Worm (Caenorhabditis elegans): Measurements from ENCODE around the gene pqn-35.

Gene pqn-35

ce11 chrII:4612694-4613093 lies at the start of gene pqn-35:
Gene pqn-35 (plus strand): TSS chrII:4612994.
- TF ChIP-seq athp-1 (tag; optimal IDR thresholded peaks at IDR 0.05): no peak

- no peak for TF ChIP-seq B0035.1 (tag; optimal IDR thresholded peaks at IDR 0.05)
- no peak for TF ChIP-seq lin-40 (tag; optimal IDR thresholded peaks at IDR 0.05)
- TF ChIP-seq mxl-1 (tag; optimal IDR thresholded peaks at IDR 0.05): no peak
- TF ChIP-seq C17E4.6 (GFP tag; IDR thresholded peaks at IDR 0.05): no peak
- peak; percentile 36 for TF ChIP-seq nhr-80 (tag; optimal IDR thresholded peaks at IDR 0.05)
- TF ChIP-seq let-526 (GFP tag; IDR thresholded peaks at IDR 0.05): no peak
- TF ChIP-seq pbrm-1 (GFP tag; IDR thresholded peaks at IDR 0.05): no peak
- no peak for TF ChIP-seq ztf-22 (GFP tag; optimal IDR thresholded peaks at IDR 0.05)
- TF ChIP-seq rcor-1 (GFP tag; IDR thresholded peaks at IDR 0.05): no peak
- TF ChIP-seq aptf-3 (GFP tag; IDR thresholded peaks at IDR 0.05): no peak
- no peak for TF ChIP-seq ama-1 (optimal IDR thresholded peaks at IDR 0.05)
- TF ChIP-seq ama-1 (GFP tag; optimal IDR thresholded peaks at IDR 0.05): peak in 1 of 2 experiments; percentile 12
- TF ChIP-seq ets-4 (GFP tag; optimal IDR thresholded peaks at IDR 0.05): no peak
- TF ChIP-seq snpc-4 (GFP tag; optimal IDR thresholded peaks at IDR 0.05): no peak
- no peak for TF ChIP-seq snpc-4 (tag; optimal IDR thresholded peaks at IDR 0.05)
- no peak for TF ChIP-seq hmg-20 (GFP tag; IDR thresholded peaks at IDR 0.05)
- TF ChIP-seq ztf-25 (GFP tag; IDR thresholded peaks at IDR 0.05): no peak
- no peak for TF ChIP-seq ekl-4 (GFP tag; IDR thresholded peaks at IDR 0.05)
- TF ChIP-seq hsf-1 (GFP tag; IDR thresholded peaks at IDR 0.05): no peak
- TF ChIP-seq ceh-58 (GFP tag; IDR thresholded peaks at IDR 0.05): no peak
- no peak for TF ChIP-seq cebp-1 (GFP tag; IDR thresholded peaks at IDR 0.05)
- no peak for TF ChIP-seq cebp-1 (tag; optimal IDR thresholded peaks at IDR 0.05)
- TF ChIP-seq hlh-12 (tag; optimal IDR thresholded peaks at IDR 0.05): no peak
- peak; percentile 17; the same call in 1 of the 2 replicates for TF ChIP-seq D2030.7 (GFP tag; IDR thresholded peaks at IDR 0.05)
- peak; percentile 77 for TF ChIP-seq lin-26 (GFP tag; IDR thresholded peaks at IDR 0.05)
- TF ChIP-seq Y53G8AR.9 (GFP tag; conservative IDR thresholded peaks at IDR 0.05): no peak
- 0 out of 2 replicates have a peak, but pooled peaks have one; percentile 18 for TF ChIP-seq ceh-100 (GFP tag; IDR thresholded peaks at IDR 0.05)
- TF ChIP-seq die-1 (tag; optimal IDR thresholded peaks at IDR 0.05): peak; percentile 67
- TF ChIP-seq bed-1 (GFP tag; IDR thresholded peaks at IDR 0.05): no peak
- TF ChIP-seq aptf-2 (GFP tag; conservative IDR thresholded peaks at IDR 0.05): no peak
- TF ChIP-seq repo-1 (tag; optimal IDR thresholded peaks at IDR 0.05): peak; percentile 23
- no peak for TF ChIP-seq athp-1 (tag; optimal IDR thresholded peaks at IDR 0.05)
- no peak for TF ChIP-seq T26A5.8 (tag; optimal IDR thresholded peaks at IDR 0.05)
- no peak for TF ChIP-seq efl-1 (GFP tag; optimal IDR thresholded peaks at IDR 0.05)
- peak; percentile 33; the same call in 1 of the 2 replicates for TF ChIP-seq Y56A3A.18 (GFP tag; IDR thresholded peaks at IDR 0.05)
- no peak for TF ChIP-seq lag-1 (GFP tag; IDR thresholded peaks at IDR 0.05)
- TF ChIP-seq dpl-1 (GFP tag; optimal IDR thresholded peaks at IDR 0.05): no peak
- TF ChIP-seq F33H1.4 (GFP tag; IDR thresholded peaks at IDR 0.05): peak; percentile 45
- TF ChIP-seq hlh-26 (GFP tag; conservative IDR thresholded peaks at IDR 0.05): no peak
- TF ChIP-seq ZK185.1 (tag; optimal IDR thresholded peaks at IDR 0.05; ENCODE audit: poor library complexity, severe bottlenecking): no peak
- no peak for TF ChIP-seq ztf-3 (GFP tag; optimal IDR thresholded peaks at IDR 0.05)
- no peak for TF ChIP-seq ztf-28 (GFP tag; IDR thresholded peaks at IDR 0.05)
- no peak for TF ChIP-seq F55B11.4 (tag; optimal IDR thresholded peaks at IDR 0.05; ENCODE audit: borderline replicate concordance, insufficient read depth)
- peak; percentile 17 for TF ChIP-seq xnd-1 (tag; optimal IDR thresholded peaks at IDR 0.05)
- TF ChIP-seq egl-44 (GFP tag; IDR thresholded peaks at IDR 0.05): 0 out of 2 replicates have a peak, but pooled peaks have one; percentile 22
- TF ChIP-seq F10E7.11 (tag; optimal IDR thresholded peaks at IDR 0.05): no peak
- TF ChIP-seq F49E8.2 (tag; optimal IDR thresholded peaks at IDR 0.05; ENCODE audit: insufficient read depth): no peak
- TF ChIP-seq sdz-38 (tag; optimal IDR thresholded peaks at IDR 0.05): no peak
These were observed 47.6 kb upstream of the pqn-35 start for ce11 chrII:4565205-4565604.

Data from whole organism, young adult.